Worm (Caenorhabditis elegans) whole organism, L3 larva: Measurements from ENCODE around the gene fut-6.

Experiments
- R02D3.7 ChIP-seq: fragments of 150-350 bp; optimal IDR thresholded peaks from 2 replicates; lab custom pipeline; 2014; ENCODE audit warnings: missing biosample characterization, missing genetic modification characterization
- ceh-16 ChIP-seq: sonication (generic microtip); optimal IDR thresholded peaks from 2 replicates; lab custom pipeline; 2017; ENCODE audit warnings: missing biosample characterization, missing genetic modification characterization
- elt-2 ChIP-seq: sonication (generic microtip); optimal IDR thresholded peaks from 2 replicates; lab custom pipeline; 2016; ENCODE audit warnings: missing genetic modification reagents, mild to moderate bottlenecking, missing genetic modification characterization, missing compliant biosample characterization
- jun-1 ChIP-seq: fragments of 150-350 bp; optimal IDR thresholded peaks from 2 replicates; lab custom pipeline; 2014; ENCODE audit warnings: missing biosample characterization, missing genetic modification reagents, missing genetic modification characterization
- nhr-12 ChIP-seq: fragments of 150-350 bp; optimal IDR thresholded peaks from 2 replicates; lab custom pipeline; 2014; ENCODE audit warnings: missing biosample characterization, missing genetic modification characterization
- nhr-237 ChIP-seq: fragments of 150-350 bp; optimal IDR thresholded peaks from 2 replicates; lab custom pipeline; 2014; ENCODE audit warnings: missing biosample characterization, missing genetic modification characterization
- pqm-1 ChIP-seq: fragments of 150-350 bp; optimal IDR thresholded peaks from 2 replicates; lab custom pipeline; 2017; ENCODE audit warnings: missing biosample characterization, missing genetic modification characterization, inconsistent platforms
- tbx-2 ChIP-seq: sonication (generic microtip); optimal IDR thresholded peaks from 2 replicates; lab custom pipeline; 2016; ENCODE audit warnings: mild to moderate bottlenecking, missing genetic modification characterization, missing compliant biosample characterization
- unc-39 ChIP-seq: sonication (generic microtip); optimal IDR thresholded peaks from 4 replicates; lab custom pipeline; 2017; ENCODE audit warnings: missing biosample characterization, missing genetic modification characterization

DNA sequence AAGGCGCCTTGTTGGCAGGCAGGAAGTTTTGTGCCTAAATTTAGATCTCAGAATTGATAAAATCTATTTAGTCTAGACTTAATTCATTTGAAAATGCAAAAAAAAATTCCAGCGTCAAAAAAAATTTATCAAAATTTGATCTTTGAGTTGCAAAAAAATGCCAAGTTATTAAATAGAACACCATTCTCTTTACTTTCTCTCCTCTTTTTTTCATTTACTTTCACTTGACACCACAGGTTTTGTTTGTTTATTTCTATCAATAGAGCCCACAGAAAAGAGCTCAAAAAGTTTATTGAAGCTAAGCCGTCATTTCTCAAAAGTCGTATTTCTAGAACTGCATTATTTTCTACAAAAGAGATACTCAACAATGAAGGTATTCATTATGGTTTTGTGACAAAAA, 43.0 kb downstream of the fut-6 start, which contains the start of gene pqn-35:
- TF ChIP-seq tbx-2 (tag; lab: Kevin White, UChicago) (no peak), pqm-1 (tag; lab: Kevin White, UChicago) (no peak), nhr-12 (tag; lab: Kevin White, UChicago) (no peak), unc-39 (tag; lab: Kevin White, UChicago) (no peak), ceh-16 (no peak), nhr-237 (no peak), jun-1 (tag; lab: Kevin White, UChicago) (no peak), R02D3.7 (tag; lab: Kevin White, UChicago) (no peak), elt-2 (tag; lab: Kevin White, UChicago) (no peak)
